Fruit fly (Drosophila melanogaster) whole organism, embryonic: ENCODE measurements around the gene Dhc62B.

Source experiments
- Ada2b ChIP-seq: fragments of 200-800 bp; sonication (Bioruptor generic); IDR thresholded peaks from 2 replicates; pipeline ENCODE4 v1.3.6; 2022; ENCODE audit warnings: missing biosample characterization, missing genetic modification characterization
- Adf1 ChIP-seq: fragments of 200-800 bp; sonication (Bioruptor generic); IDR thresholded peaks from 2 replicates; pipeline ENCODE4 v1.3.6; 2022; ENCODE audit warnings: missing biosample characterization, missing genetic modification characterization
- Antp ChIP-seq: fragments of 200-800 bp; sonication (Bioruptor generic); optimal IDR thresholded peaks from 3 replicates; lab custom pipeline; 2016; ENCODE audit warnings: missing biosample characterization, missing genetic modification characterization
- B-H1 ChIP-seq: fragments of 200-800 bp; sonication (Bioruptor generic); IDR thresholded peaks from 3 replicates; pipeline ENCODE4 v1.3.6; 2022; ENCODE audit warnings: missing biosample characterization, missing genetic modification characterization
- C15 ChIP-seq: fragments of 200-800 bp; sonication (Bioruptor generic); IDR thresholded peaks from 3 replicates; pipeline ENCODE4 v1.3.6; 2022; ENCODE audit warnings: missing biosample characterization, missing genetic modification characterization
- CG10543 ChIP-seq: fragments of 200-800 bp; sonication (Bioruptor generic); optimal IDR thresholded peaks from 3 replicates; lab custom pipeline; 2017; ENCODE audit warnings: missing biosample characterization, mild to moderate bottlenecking, missing genetic modification characterization, moderate library complexity
- CG10979 ChIP-seq: fragments of 200-800 bp; sonication (Bioruptor generic); optimal IDR thresholded peaks from 2 replicates; lab custom pipeline; 2018; ENCODE audit warnings: missing biosample characterization, mild to moderate bottlenecking, missing genetic modification characterization, moderate library complexity
- CG11093 ChIP-seq: fragments of 200-800 bp; sonication (Bioruptor generic); IDR thresholded peaks from 3 replicates; pipeline ENCODE4 v1.3.6; 2022; ENCODE audit warnings: missing biosample characterization, missing genetic modification characterization
- CG14441 ChIP-seq: fragments of 200-800 bp; sonication (Bioruptor generic); IDR thresholded peaks from 2 replicates; pipeline ENCODE4 v1.3.6; 2022; ENCODE audit warnings: missing biosample characterization, missing genetic modification characterization
- CG17328 ChIP-seq: fragments of 200-800 bp; sonication (Bioruptor generic); IDR thresholded peaks from 2 replicates; pipeline ENCODE4 v1.3.6; 2022; ENCODE audit warnings: missing biosample characterization, missing genetic modification characterization
- CG17829 ChIP-seq: fragments of 200-800 bp; optimal IDR thresholded peaks from 2 replicates; lab custom pipeline; 2019; ENCODE audit warnings: missing biosample characterization, mild to moderate bottlenecking, missing genetic modification characterization, moderate library complexity
- CG18262 ChIP-seq: fragments of 200-800 bp; optimal IDR thresholded peaks from 3 replicates; lab custom pipeline; 2019; ENCODE audit warnings: missing biosample characterization, mild to moderate bottlenecking, missing genetic modification characterization, moderate library complexity
- CG2202 ChIP-seq: fragments of 200-800 bp; sonication (Bioruptor generic); optimal IDR thresholded peaks from 2 replicates; lab custom pipeline; 2018; ENCODE audit warnings: missing biosample characterization, mild to moderate bottlenecking, missing genetic modification characterization
- CG2875 ChIP-seq: fragments of 200-800 bp; sonication (Bioruptor generic); optimal IDR thresholded peaks from 2 replicates; lab custom pipeline; 2017; ENCODE audit warnings: missing biosample characterization, mild to moderate bottlenecking, missing genetic modification characterization, missing genetic modification reagents
- CG3065 ChIP-seq: fragments of 200-800 bp; sonication (Bioruptor generic); optimal IDR thresholded peaks from 2 replicates; lab custom pipeline; 2016; ENCODE audit warnings: missing biosample characterization, missing genetic modification characterization
- CG32532 ChIP-seq: fragments of 200-800 bp; sonication (Bioruptor generic); IDR thresholded peaks from 2 replicates; pipeline ENCODE4 v1.3.6; 2022; ENCODE audit warnings: missing biosample characterization, missing genetic modification characterization
- CG4707 ChIP-seq: fragments of 200-800 bp; sonication (Bioruptor generic); optimal IDR thresholded peaks from 2 replicates; lab custom pipeline; 2018; ENCODE audit warnings: missing biosample characterization, mild to moderate bottlenecking, missing genetic modification characterization, moderate library complexity
- CG8290 ChIP-seq, 3 experiments: fragments of 200-800 bp; sonication (Bioruptor generic); optimal IDR thresholded peaks; 2 replicates each; lab custom pipeline; 2016 to 2019; ENCODE audit warnings: missing biosample characterization in 3 of 3, missing genetic modification characterization in 3 of 3, mild to moderate bottlenecking in 2 of 3, moderate library complexity in 1 of 3
- CG9876 ChIP-seq: fragments of 200-800 bp; sonication (Bioruptor generic); optimal IDR thresholded peaks from 2 replicates; lab custom pipeline; 2016; ENCODE audit warnings: missing biosample characterization, missing genetic modification characterization
- CoRest ChIP-seq: fragments of 200-800 bp; sonication (Bioruptor generic); optimal IDR thresholded peaks from 3 replicates; lab custom pipeline; 2018; ENCODE audit warnings: missing biosample characterization, mild to moderate bottlenecking, missing genetic modification characterization, moderate library complexity
- Dbx ChIP-seq: fragments of 200-800 bp; sonication (Bioruptor generic); IDR thresholded peaks from 3 replicates; pipeline ENCODE4 v1.3.6; 2022; ENCODE audit warnings: missing biosample characterization, missing genetic modification characterization
- Dp ChIP-seq: fragments of 200-800 bp; sonication (Bioruptor generic); optimal IDR thresholded peaks from 2 replicates; lab custom pipeline; 2018; ENCODE audit warnings: missing biosample characterization, mild to moderate bottlenecking, missing genetic modification characterization, moderate library complexity
- E2f1 ChIP-seq: fragments of 200-800 bp; sonication (Bioruptor generic); IDR thresholded peaks from 2 replicates; pipeline ENCODE4 v1.3.6; 2022; ENCODE audit warnings: missing biosample characterization, missing genetic modification characterization
- GATAe ChIP-seq: fragments of 200-800 bp; sonication (Bioruptor generic); conservative IDR thresholded peaks from 2 replicates; pipeline ENCODE4 v1.3.6; 2022; ENCODE audit warnings: missing biosample characterization, missing genetic modification characterization
- Hr39 ChIP-seq: fragments of >200 bp; optimal IDR thresholded peaks from 2 replicates; lab custom pipeline; 2017
- Hr78 ChIP-seq, 2 experiments: fragments of 200-800 bp in 1 of 2; fragments of >200 bp in 1 of 2; sonication (Bioruptor generic) in 1 of 2; optimal IDR thresholded peaks; 2 replicates each; lab custom pipeline; 2017 to 2019; ENCODE audit warnings: missing biosample characterization in 2 of 2, missing genetic modification characterization in 2 of 2, mild to moderate bottlenecking in 1 of 2, moderate library complexity in 1 of 2
- NC2α ChIP-seq: fragments of 200-800 bp; sonication (Bioruptor generic); optimal IDR thresholded peaks from 2 replicates; lab custom pipeline; 2016; ENCODE audit warnings: missing biosample characterization, missing genetic modification characterization
- Nf-YC ChIP-seq: fragments of 200-800 bp; optimal IDR thresholded peaks from 3 replicates; lab custom pipeline; 2019; ENCODE audit warnings: missing biosample characterization, mild to moderate bottlenecking, missing genetic modification characterization, moderate library complexity
- Oli ChIP-seq: fragments of 200-800 bp; sonication (Bioruptor generic); optimal IDR thresholded peaks from 2 replicates; lab custom pipeline; 2018; ENCODE audit warnings: missing biosample characterization, mild to moderate bottlenecking, missing genetic modification characterization, moderate library complexity
- Pdp1 ChIP-seq, 2 experiments: fragments of 200-800 bp; sonication (Bioruptor generic); optimal IDR thresholded peaks; 3 replicates each; lab custom pipeline; 2016; ENCODE audit warnings: missing biosample characterization in 2 of 2, missing genetic modification characterization in 2 of 2, mild to moderate bottlenecking in 1 of 2, moderate library complexity in 1 of 2
- Poxn ChIP-seq: fragments of 200-800 bp; sonication (Bioruptor generic); IDR thresholded peaks from 2 replicates; pipeline ENCODE4 v1.3.6; 2022; ENCODE audit warnings: missing biosample characterization, missing genetic modification characterization
- TFAM ChIP-seq: fragments of 200-800 bp; sonication (Bioruptor generic); optimal IDR thresholded peaks from 2 replicates; lab custom pipeline; 2017; ENCODE audit warnings: missing biosample characterization, missing genetic modification characterization, inconsistent platforms
- Usf ChIP-seq: fragments of 200-800 bp; sonication (Bioruptor generic); optimal IDR thresholded peaks from 2 replicates; lab custom pipeline; 2017; ENCODE audit warnings: missing genotype, missing biosample characterization, missing genetic modification characterization
- Xrp1 ChIP-seq: fragments of 200-800 bp; sonication (Bioruptor generic); IDR thresholded peaks from 2 replicates; pipeline ENCODE4 v1.3.6; 2022; ENCODE audit warnings: missing biosample characterization, missing genetic modification characterization
- YL-1 ChIP-seq: fragments of 200-800 bp; sonication (Bioruptor generic); optimal IDR thresholded peaks from 3 replicates; lab custom pipeline; 2017; ENCODE audit warnings: missing biosample characterization, mild to moderate bottlenecking, missing genetic modification characterization
- chinmo ChIP-seq: fragments of 200-800 bp; sonication (Bioruptor generic); IDR thresholded peaks from 4 replicates; pipeline ENCODE4 v1.3.6; 2022; ENCODE audit warnings: missing biosample characterization, missing genetic modification characterization; ENCODE audit not compliant: partially characterized antibody
- croc ChIP-seq: fragments of 200-800 bp; sonication (Bioruptor generic); conservative IDR thresholded peaks from 3 replicates; pipeline ENCODE4 v1.3.6; 2022; ENCODE audit warnings: missing biosample characterization, missing genetic modification characterization
- exex ChIP-seq: fragments of 200-800 bp; sonication (Bioruptor generic); optimal IDR thresholded peaks from 4 replicates; lab custom pipeline; 2018; ENCODE audit warnings: missing biosample characterization, mild to moderate bottlenecking, missing genetic modification characterization, moderate library complexity
- ftz-f1 ChIP-seq: fragments of 200-800 bp; sonication (Bioruptor generic); optimal IDR thresholded peaks from 2 replicates; lab custom pipeline; 2016; ENCODE audit warnings: missing biosample characterization, missing genetic modification characterization
- hb ChIP-seq: fragments of 200-800 bp; sonication (Bioruptor generic); IDR thresholded peaks from 3 replicates; pipeline ENCODE4 v1.3.6; 2022; ENCODE audit warnings: missing biosample characterization, missing genetic modification characterization; ENCODE audit not compliant: partially characterized antibody
- hbn ChIP-seq: fragments of 200-800 bp; sonication (Bioruptor generic); IDR thresholded peaks from 2 replicates; pipeline ENCODE4 v1.3.6; 2022; ENCODE audit warnings: missing biosample characterization, missing genetic modification characterization; ENCODE audit not compliant: partially characterized antibody
- mld ChIP-seq: fragments of 200-800 bp; sonication (Bioruptor generic); IDR thresholded peaks from 3 replicates; pipeline ENCODE4 v1.3.6; 2022; ENCODE audit warnings: missing biosample characterization, missing genetic modification characterization; ENCODE audit not compliant: partially characterized antibody
- pan ChIP-seq, 4 experiments: fragments of >200 bp in 3 of 4; fragments of 200-800 bp in 1 of 4; sonication (Bioruptor generic) in 1 of 4; optimal IDR thresholded peaks in 3 of 4; IDR thresholded peaks in 1 of 4; 2 replicates each; pipeline versions ENCODE4 v1.3.6 to Lab custom; 2017 to 2022; ENCODE audit warnings: missing biosample characterization in 2 of 4, missing genetic modification characterization in 2 of 4, mixed read lengths in 1 of 4
- run ChIP-seq: fragments of 200-800 bp; sonication (Bioruptor generic); optimal IDR thresholded peaks from 3 replicates; lab custom pipeline; 2018; ENCODE audit warnings: missing biosample characterization, mild to moderate bottlenecking, missing genetic modification characterization
- sqz ChIP-seq: fragments of 200-800 bp; sonication (Bioruptor generic); optimal IDR thresholded peaks from 3 replicates; lab custom pipeline; 2018; ENCODE audit warnings: missing biosample characterization, mild to moderate bottlenecking, missing genetic modification characterization
- tgo ChIP-seq: fragments of 200-800 bp; sonication (Bioruptor generic); IDR thresholded peaks from 3 replicates; pipeline ENCODE4 v1.3.6; 2022; ENCODE audit warnings: missing biosample characterization, missing genetic modification characterization
- unc-4 ChIP-seq: fragments of 200-800 bp; sonication (Bioruptor generic); IDR thresholded peaks from 2 replicates; pipeline ENCODE4 v1.3.6; 2022; ENCODE audit warnings: missing biosample characterization, missing genetic modification characterization; ENCODE audit not compliant: partially characterized antibody
- vnd ChIP-seq: fragments of 200-800 bp; sonication (Bioruptor generic); IDR thresholded peaks from 3 replicates; pipeline ENCODE4 v1.3.6; 2022; ENCODE audit warnings: missing biosample characterization, missing genetic modification characterization; ENCODE audit not compliant: partially characterized antibody
- vvl ChIP-seq: fragments of 200-800 bp; sonication (Bioruptor generic); IDR thresholded peaks from 2 replicates; pipeline ENCODE4 v1.3.6; 2022; ENCODE audit warnings: missing biosample characterization, missing genetic modification characterization
- zen2 ChIP-seq: fragments of 200-800 bp; sonication (Bioruptor generic); IDR thresholded peaks from 3 replicates; pipeline ENCODE4 v1.3.6; 2022; ENCODE audit warnings: missing biosample characterization, missing genetic modification characterization; ENCODE audit not compliant: partially characterized antibody

Dhc62B gene

dm6 chr3L:1741107-1741506 lies 30.5 kb downstream of the Dhc62B start (continued):
- peak; percentile 14; the same call in 1 of the 2 replicates for TF ChIP-seq CG14441 (GFP tag; lab: Robert Waterston, UW)
- TF ChIP-seq CG9876: no peak
- TF ChIP-seq CG32532 (GFP tag; lab: Robert Waterston, UW): no peak
- no peak for TF ChIP-seq Hr39
- TF ChIP-seq CG17829 (tag; lab: Kevin White, UChicago): no peak
- TF ChIP-seq CoRest (tag; lab: Kevin White, UChicago): peak; percentile 35
- TF ChIP-seq croc (GFP tag; lab: Robert Waterston, UW): no peak
- no peak for TF ChIP-seq Dp (GFP tag; lab: Kevin White, UChicago)
- no peak for TF ChIP-seq ftz-f1 (GFP tag; lab: Kevin White, UChicago)
- no peak for TF ChIP-seq vnd (GFP tag; lab: Robert Waterston, UW)
- no peak for TF ChIP-seq vvl (GFP tag; lab: Robert Waterston, UW)
- no peak for TF ChIP-seq run (tag; lab: Kevin White, UChicago)
- no peak for TF ChIP-seq Nf-YC (tag; lab: Kevin White, UChicago)
- TF ChIP-seq CG18262 (tag; lab: Kevin White, UChicago): no peak
- TF ChIP-seq CG3065 (GFP tag; lab: Kevin White, UChicago): no peak
- TF ChIP-seq Ada2b (GFP tag; lab: Robert Waterston, UW): 0 out of 2 replicates have a peak, but pooled peaks have one; percentile 6
- no peak for TF ChIP-seq CG2875 (GFP tag; lab: Kevin White, UChicago)
- TF ChIP-seq Pdp1 (GFP tag; optimal IDR thresholded peaks at IDR 0.05; lab: Kevin White, UChicago): no peak
- TF ChIP-seq CG8290 (GFP tag; optimal IDR thresholded peaks at IDR 0.05; lab: Kevin White, UChicago): no peak
- TF ChIP-seq CG8290 (tag; optimal IDR thresholded peaks at IDR 0.05; lab: Kevin White, UChicago): no peak
- TF ChIP-seq CG2202 (tag; lab: Kevin White, UChicago): no peak
- peak; percentile 45 for TF ChIP-seq Oli
- TF ChIP-seq C15: no peak
- no peak for TF ChIP-seq TFAM (GFP tag; lab: Kevin White, UChicago)
- no peak for TF ChIP-seq Poxn (GFP tag; lab: Robert Waterston, UW)
- TF ChIP-seq Adf1 (GFP tag; lab: Robert Waterston, UW): no peak
- TF ChIP-seq CG10543: no peak
- no peak for TF ChIP-seq exex (tag; lab: Kevin White, UChicago)
- TF ChIP-seq sqz (GFP tag; lab: Kevin White, UChicago): no peak
- TF ChIP-seq E2f1 (GFP tag; lab: Robert Waterston, UW): no peak
- 0 out of 3 replicates have a peak, but pooled peaks have one; percentile 50 for TF ChIP-seq hb (GFP tag; lab: Robert Waterston, UW)
- no peak for TF ChIP-seq GATAe (GFP tag; lab: Robert Waterston, UW)
- TF ChIP-seq CG4707: no peak
- TF ChIP-seq pan (optimal IDR thresholded peaks at IDR 0.05; lab: Kevin White, UChicago): no peak
- peak in 1 of 2 experiments; percentile 45 for TF ChIP-seq pan (GFP tag; optimal IDR thresholded peaks at IDR 0.05 in 1 of 2, IDR thresholded peaks at IDR 0.05 in 1 of 2)
- TF ChIP-seq Antp (GFP tag; lab: Kevin White, UChicago): no peak
- TF ChIP-seq zen2 (GFP tag; lab: Robert Waterston, UW): no peak
- TF ChIP-seq Usf (GFP tag; lab: Kevin White, UChicago): no peak
- TF ChIP-seq CG17328 (GFP tag; lab: Robert Waterston, UW): no peak
- no peak for TF ChIP-seq Hr78 (GFP tag; optimal IDR thresholded peaks at IDR 0.05; lab: Kevin White, UChicago)
- no peak for TF ChIP-seq B-H1
- no peak for TF ChIP-seq NC2α
- no peak for TF ChIP-seq Dbx (GFP tag; lab: Robert Waterston, UW)
- TF ChIP-seq CG11093 (GFP tag; lab: Robert Waterston, UW): no peak
- no peak for TF ChIP-seq mld (GFP tag; lab: Robert Waterston, UW)
- TF ChIP-seq chinmo (GFP tag; lab: Robert Waterston, UW): no peak
- no peak for TF ChIP-seq YL-1 (GFP tag; lab: Kevin White, UChicago)
- no peak for TF ChIP-seq CG10979
- no peak for TF ChIP-seq unc-4
- 0 out of 2 replicates have a peak, but pooled peaks have one; percentile 10 for TF ChIP-seq Xrp1 (GFP tag; lab: Robert Waterston, UW)
- no peak for TF ChIP-seq hbn (GFP tag; lab: Robert Waterston, UW)
- TF ChIP-seq tgo (GFP tag; lab: Robert Waterston, UW): no peak; the same call in 2 of the 3 replicates
